Fruit fly (Drosophila melanogaster) Kc167 (cell line): ENCODE results near the gene CG14135.

Experiments used
- Myc ChIP-seq: fragments of >200 bp; optimal IDR thresholded peaks from 2 replicates; lab custom pipeline; 2017; ENCODE audit warnings: missing external identifiers
- h ChIP-seq: fragments of >200 bp; optimal IDR thresholded peaks from 3 replicates; lab custom pipeline; 2018; ENCODE audit warnings: missing external identifiers
- insv ChIP-seq: fragments of >200 bp; optimal IDR thresholded peaks from 3 replicates; lab custom pipeline; 2018; ENCODE audit warnings: missing external identifiers
- psq ChIP-seq: fragments of >200 bp; optimal IDR thresholded peaks from 2 replicates; lab custom pipeline; 2017; ENCODE audit warnings: missing external identifiers
- ttk ChIP-seq: sonication (Bioruptor generic); optimal IDR thresholded peaks from 2 replicates; lab custom pipeline; 2017; ENCODE audit warnings: missing external identifiers

dm6 chr3L:11684522-11684851, 6.9 kb upstream of the CG14135 start:
- TF ChIP-seq ttk (lab: Kevin White, UChicago) (no peak), psq (no peak), insv (lab: Kevin White, UChicago) (no peak), Myc (no peak), h (lab: Kevin White, UChicago) (no peak)
